Worm (Caenorhabditis elegans) whole organism, L4/young adult: ENCODE data around the gene srw-13.
"Not testable (repeated sequence)": the region's sequence is repeated elsewhere in the genome, so short reads cannot be mapped to it uniquely, and the experiment has no call there.

Source experiments
- dao-5 ChIP-seq: sonication (generic microtip); optimal IDR thresholded peaks from 2 replicates; lab custom pipeline; 2016; ENCODE audit warnings: missing genotype, missing genetic modification characterization, moderate library complexity, missing compliant biosample characterization
- him-1 ChIP-seq: sonication (generic microtip); optimal IDR thresholded peaks from 2 replicates; lab custom pipeline; 2016; ENCODE audit warnings: missing genotype, missing genetic modification reagents, missing genetic modification characterization, missing compliant biosample characterization

- TF ChIP-seq dao-5, him-1 (tag; lab: Kevin White, UChicago): not testable (repeated sequence)
These were observed 30.0 kb downstream of the srw-13 start, which contains the start of gene M01B2.10 for ce11 chrV:15262336-15262735.
